Fruit fly (Drosophila melanogaster): ENCODE results near the gene Hrb87F.

DNA sequence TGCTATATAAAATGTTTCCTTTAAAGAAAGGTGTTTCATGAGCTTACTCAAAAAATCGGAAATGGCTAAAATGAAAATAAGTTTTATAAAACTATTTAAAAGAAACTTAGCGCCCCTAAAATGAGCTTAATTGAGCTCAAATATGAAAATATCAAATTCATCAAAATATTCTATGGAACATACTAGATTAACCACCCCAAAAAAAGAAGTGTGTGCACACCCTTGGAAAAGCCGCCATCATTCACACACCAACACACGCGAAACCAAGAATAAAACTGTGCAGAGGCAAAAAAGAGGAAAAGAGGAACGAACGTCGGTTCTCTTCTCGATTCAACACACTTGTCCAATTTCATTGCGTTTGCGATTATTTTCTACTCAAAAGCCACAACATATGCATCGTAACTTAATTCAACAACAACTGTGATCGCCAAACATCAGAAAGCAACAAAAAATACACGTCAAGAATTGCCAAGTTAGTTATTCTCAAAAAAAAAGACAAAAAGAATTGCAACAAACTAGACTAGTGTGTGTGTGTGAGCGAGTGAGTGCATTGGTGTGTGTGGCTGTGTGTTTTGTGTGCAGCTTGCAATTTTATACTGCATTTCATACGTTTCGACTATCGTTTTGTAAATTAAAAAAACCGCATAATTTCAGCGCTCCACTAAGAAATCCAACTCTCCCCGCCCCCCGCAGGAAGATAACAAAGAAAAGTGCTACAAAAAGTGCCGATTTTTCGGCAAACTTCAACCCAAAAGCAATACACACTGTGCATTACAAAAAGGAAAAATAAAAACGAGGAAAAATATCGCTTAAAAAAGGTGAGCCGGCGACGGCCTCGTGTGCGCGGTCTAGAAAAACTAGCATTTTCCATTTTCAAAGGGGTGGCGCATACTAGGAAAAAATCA, 13.3 kb downstream of the Hrb87F start, which contains the start of gene rin:
- TF ChIP-seq EcR (GFP tag; optimal IDR thresholded peaks at IDR 0.05), result no peak
- TF ChIP-seq pan (optimal IDR thresholded peaks at IDR 0.05), result no peak
- no peak for TF ChIP-seq psq (optimal IDR thresholded peaks at IDR 0.05)
- TF ChIP-seq CG8478 (optimal IDR thresholded peaks at IDR 0.05), result no peak

Data from whole organism.